Worm (Caenorhabditis elegans) whole organism, L3 larva: ENCODE measurements around the gene AC7.3.
A peak's percentile ranks its signal among the peaks of the same experiment; 100 is the strongest.
"Not testable (repeated sequence)": the region's sequence is repeated elsewhere in the genome, so short reads cannot be mapped to it uniquely, and the experiment has no call there.

Experiments
- ama-1 ChIP-seq: fragments of 150-350 bp; optimal IDR thresholded peaks from 2 replicates; lab custom pipeline; 2018
- elt-2 ChIP-seq: sonication (generic microtip); optimal IDR thresholded peaks from 2 replicates; lab custom pipeline; 2016; ENCODE audit warnings: missing genetic modification reagents, mild to moderate bottlenecking, missing genetic modification characterization, missing compliant biosample characterization
- fkh-10 ChIP-seq: sonication (generic microtip); optimal IDR thresholded peaks from 2 replicates; lab custom pipeline; 2017; ENCODE audit warnings: missing biosample characterization, missing genetic modification reagents, missing genetic modification characterization
- lin-15B ChIP-seq: fragments of 150-350 bp; optimal IDR thresholded peaks from 2 replicates; lab custom pipeline; 2014; ENCODE audit warnings: missing biosample characterization, missing genetic modification characterization
- nhr-12 ChIP-seq: fragments of 150-350 bp; optimal IDR thresholded peaks from 2 replicates; lab custom pipeline; 2014; ENCODE audit warnings: missing biosample characterization, missing genetic modification characterization
- nhr-25 ChIP-seq: sonication (generic microtip); optimal IDR thresholded peaks from 2 replicates; lab custom pipeline; 2017; ENCODE audit warnings: missing biosample characterization, missing genetic modification characterization
- pha-4 ChIP-seq: fragments of 150-350 bp; optimal IDR thresholded peaks from 2 replicates; lab custom pipeline; 2014; ENCODE audit warnings: missing biosample characterization, missing genetic modification reagents, missing genetic modification characterization
- pqm-1 ChIP-seq: fragments of 150-350 bp; optimal IDR thresholded peaks from 2 replicates; lab custom pipeline; 2017; ENCODE audit warnings: missing biosample characterization, missing genetic modification characterization, inconsistent platforms
- skn-1 ChIP-seq: fragments of 150-350 bp; optimal IDR thresholded peaks from 2 replicates; lab custom pipeline; 2014; ENCODE audit warnings: missing biosample characterization, missing genetic modification characterization

- not testable (repeated sequence) for TF ChIP-seq nhr-12 (tag; lab: Kevin White, UChicago); pqm-1 (tag; lab: Kevin White, UChicago); fkh-10 (GFP tag; lab: Kevin White, UChicago); lin-15B (tag; lab: Kevin White, UChicago); ama-1; pha-4 (tag; lab: Kevin White, UChicago); skn-1 (tag; lab: Kevin White, UChicago)
- TF ChIP-seq nhr-25 (peak; percentile 35), elt-2 (peak; percentile 79)
Measured at ce11 chrIV:5089795-5090528, 21.7 kb upstream of the AC7.3 start.
